Worm (Caenorhabditis elegans) whole organism, midembryonic: ENCODE measurements around the gene pro-3.
"Not testable (repeated sequence)": the region's sequence is repeated elsewhere in the genome, so short reads cannot be mapped to it uniquely, and the experiment has no call there.

Experiments
- T22C8.4 ChIP-seq: fragments of 200-800 bp; sonication (Bioruptor generic); IDR thresholded peaks from 2 replicates; pipeline ENCODE4 v1.3.6; 2022; ENCODE audit warnings: missing genetic modification characterization, missing compliant biosample characterization
- cog-1 ChIP-seq: sonication (generic microtip); optimal IDR thresholded peaks from 2 replicates; lab custom pipeline; 2016; ENCODE audit warnings: missing genetic modification characterization, missing compliant biosample characterization
- flt-1 ChIP-seq: fragments of 200-800 bp; sonication (Bioruptor generic); IDR thresholded peaks from 2 replicates; pipeline ENCODE4 v1.3.6; 2022; ENCODE audit warnings: missing genetic modification characterization, missing compliant biosample characterization
- klf-2 ChIP-seq: fragments of 200-800 bp; sonication (Bioruptor generic); conservative IDR thresholded peaks from 2 replicates; pipeline ENCODE4 v1.3.6; 2022; ENCODE audit warnings: missing genetic modification reagents, missing genetic modification characterization, missing compliant biosample characterization
- ztf-29 ChIP-seq: fragments of 200-800 bp; sonication (Bioruptor generic); IDR thresholded peaks from 2 replicates; pipeline ENCODE4 v1.3.6; 2022; ENCODE audit warnings: missing genetic modification reagents, missing genetic modification characterization, missing compliant biosample characterization

DNA sequence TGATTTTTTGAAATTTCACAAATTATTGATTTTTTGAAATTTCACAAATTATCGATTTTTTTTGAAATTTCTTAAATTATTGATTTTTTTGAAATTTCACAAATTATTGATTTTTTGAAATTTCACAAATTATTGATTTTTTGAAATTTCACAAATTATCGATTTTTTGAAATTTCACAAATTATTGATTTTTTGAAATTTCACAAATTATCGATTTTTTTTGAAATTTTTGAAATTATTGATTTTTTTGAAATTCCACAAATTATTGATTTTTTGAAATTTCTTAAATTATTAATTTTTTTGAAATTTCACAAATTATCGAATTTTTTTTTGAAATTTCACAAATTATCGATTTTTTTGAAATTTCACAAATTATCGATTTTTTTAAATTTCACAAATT is 43.1 kb downstream of the pro-3 start:
- not testable (repeated sequence) for TF ChIP-seq cog-1 (tag; lab: Kevin White, UChicago); flt-1; ztf-29 (GFP tag; lab: Robert Waterston, UW); klf-2
- TF ChIP-seq T22C8.4 (GFP tag; lab: Robert Waterston, UW), result peak; percentile 92
